Fruit fly (Drosophila melanogaster) whole organism, adult: ENCODE measurements around the gene alpha-Est5.

Experiments used
- CG14711 ChIP-seq: fragments of 200-800 bp; sonication (Bioruptor generic); optimal IDR thresholded peaks from 2 replicates; lab custom pipeline; 2018; ENCODE audit warnings: missing biosample characterization, mild to moderate bottlenecking, missing genetic modification characterization, moderate library complexity
- CG1620 ChIP-seq: fragments of 200-800 bp; sonication (Bioruptor generic); optimal IDR thresholded peaks from 2 replicates; lab custom pipeline; 2016; ENCODE audit warnings: missing biosample characterization, missing genetic modification characterization
- ovo ChIP-seq: fragments of 200-800 bp; sonication (Bioruptor generic); optimal IDR thresholded peaks from 2 replicates; lab custom pipeline; 2016; ENCODE audit warnings: missing biosample characterization, missing genetic modification characterization

DNA sequence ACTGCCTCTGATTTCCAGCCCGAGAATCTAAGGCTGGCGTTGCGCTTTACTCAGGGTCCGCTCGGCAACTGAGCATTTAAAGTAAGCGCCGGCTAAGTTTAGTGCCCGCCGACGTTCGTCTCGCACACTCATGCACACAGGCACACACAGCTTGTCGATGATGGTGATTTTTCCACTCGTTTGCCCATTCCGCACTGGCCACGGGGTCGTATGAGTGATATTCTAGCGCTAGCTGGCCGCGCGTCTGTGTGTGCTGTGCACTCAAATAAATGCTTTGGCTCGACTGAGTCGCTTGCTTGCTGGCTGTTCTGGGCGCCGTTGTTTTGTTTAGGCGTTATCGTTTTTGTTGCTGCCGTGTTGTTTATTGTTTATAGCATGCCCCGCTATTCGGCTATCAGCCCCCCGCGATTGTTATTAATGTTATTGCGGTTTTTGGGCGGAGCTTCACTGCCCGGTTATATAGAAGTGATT, 20.6 kb downstream of the alpha-Est5 start, which contains the start of gene alpha-Est8:
- TF ChIP-seq ovo (GFP tag; lab: Kevin White, UChicago) (peak; percentile 88), CG14711 (peak; percentile 29), CG1620 (GFP tag; lab: Kevin White, UChicago) (no peak)
